Worm (Caenorhabditis elegans) whole organism, L3 larva: Measurements from ENCODE around the gene mys-1.
A peak's percentile ranks its signal among the peaks of the same experiment; 100 is the strongest.

Experiments
- R02D3.7 ChIP-seq: fragments of 150-350 bp; optimal IDR thresholded peaks from 2 replicates; lab custom pipeline; 2014; ENCODE audit warnings: missing biosample characterization, missing genetic modification characterization
- aly-2 ChIP-seq: fragments of 150-350 bp; optimal IDR thresholded peaks from 2 replicates; lab custom pipeline; 2014; ENCODE audit warnings: missing biosample characterization, missing genetic modification characterization
- ama-1 ChIP-seq: fragments of 150-350 bp; optimal IDR thresholded peaks from 2 replicates; lab custom pipeline; 2018
- ceh-16 ChIP-seq: sonication (generic microtip); optimal IDR thresholded peaks from 2 replicates; lab custom pipeline; 2017; ENCODE audit warnings: missing biosample characterization, missing genetic modification characterization
- ceh-28 ChIP-seq: fragments of 150-350 bp; optimal IDR thresholded peaks from 2 replicates; lab custom pipeline; 2014; ENCODE audit warnings: missing biosample characterization, missing genetic modification reagents, missing genetic modification characterization
- ceh-82 ChIP-seq: fragments of 150-350 bp; optimal IDR thresholded peaks from 2 replicates; lab custom pipeline; 2014; ENCODE audit warnings: missing biosample characterization, missing genetic modification characterization
- ceh-9 ChIP-seq: sonication (generic microtip); optimal IDR thresholded peaks from 2 replicates; lab custom pipeline; 2018; ENCODE audit warnings: missing biosample characterization, missing genetic modification characterization
- daf-12 ChIP-seq: fragments of 150-350 bp; optimal IDR thresholded peaks from 2 replicates; lab custom pipeline; 2014; ENCODE audit warnings: missing biosample characterization, missing genetic modification reagents, missing genetic modification characterization
- egl-27 ChIP-seq: sonication (generic microtip); optimal IDR thresholded peaks from 4 replicates; lab custom pipeline; 2017; ENCODE audit warnings: missing biosample characterization, missing genetic modification reagents, missing genetic modification characterization
- egl-5 ChIP-seq: fragments of 150-350 bp; optimal IDR thresholded peaks from 2 replicates; lab custom pipeline; 2017; ENCODE audit warnings: missing biosample characterization, missing genetic modification reagents, missing genetic modification characterization, inconsistent platforms
- elt-1 ChIP-seq: fragments of 150-350 bp; optimal IDR thresholded peaks from 2 replicates; lab custom pipeline; 2014; ENCODE audit warnings: missing biosample characterization, missing genetic modification characterization
- elt-2 ChIP-seq: sonication (generic microtip); optimal IDR thresholded peaks from 2 replicates; lab custom pipeline; 2016; ENCODE audit warnings: missing genetic modification reagents, mild to moderate bottlenecking, missing genetic modification characterization, missing compliant biosample characterization
- elt-3 ChIP-seq, 3 experiments: fragments of 150-350 bp in 1 of 3; sonication (generic microtip) in 2 of 3; optimal IDR thresholded peaks; 2 replicates in 2 of 3; 4 replicates in 1 of 3; lab custom pipeline; 2014 to 2017; ENCODE audit warnings: missing biosample characterization in 3 of 3, missing genetic modification characterization in 3 of 3
- eor-1 ChIP-seq, 2 experiments: fragments of 150-350 bp; optimal IDR thresholded peaks; 2 replicates each; lab custom pipeline; 2014 to 2018; ENCODE audit warnings: missing biosample characterization in 2 of 2, missing genetic modification characterization in 2 of 2
- fkh-10 ChIP-seq: sonication (generic microtip); optimal IDR thresholded peaks from 2 replicates; lab custom pipeline; 2017; ENCODE audit warnings: missing biosample characterization, missing genetic modification reagents, missing genetic modification characterization
- fos-1 ChIP-seq: fragments of 150-350 bp; optimal IDR thresholded peaks from 2 replicates; lab custom pipeline; 2014; ENCODE audit warnings: missing biosample characterization, missing genetic modification characterization
- hmg-11 ChIP-seq: sonication (generic microtip); optimal IDR thresholded peaks from 2 replicates; lab custom pipeline; 2016; ENCODE audit warnings: missing genetic modification characterization, missing compliant biosample characterization
- jun-1 ChIP-seq: fragments of 150-350 bp; optimal IDR thresholded peaks from 2 replicates; lab custom pipeline; 2014; ENCODE audit warnings: missing biosample characterization, missing genetic modification reagents, missing genetic modification characterization
- lin-15B ChIP-seq: fragments of 150-350 bp; optimal IDR thresholded peaks from 2 replicates; lab custom pipeline; 2014; ENCODE audit warnings: missing biosample characterization, missing genetic modification characterization
- lin-39 ChIP-seq: fragments of 150-350 bp; optimal IDR thresholded peaks from 2 replicates; lab custom pipeline; 2018; ENCODE audit warnings: missing biosample characterization, missing genetic modification reagents, missing genetic modification characterization
- lsy-12 ChIP-seq: sonication (generic microtip); optimal IDR thresholded peaks from 2 replicates; lab custom pipeline; 2016; ENCODE audit warnings: mild to moderate bottlenecking, missing genetic modification characterization, missing compliant biosample characterization
- mml-1 ChIP-seq: fragments of 150-350 bp; sonication (generic microtip); optimal IDR thresholded peaks from 3 replicates; lab custom pipeline; 2014; ENCODE audit warnings: missing biosample characterization, missing genetic modification characterization
- nhr-11 ChIP-seq: fragments of 150-350 bp; optimal IDR thresholded peaks from 2 replicates; lab custom pipeline; 2014; ENCODE audit warnings: missing biosample characterization, missing genetic modification characterization
- nhr-12 ChIP-seq: fragments of 150-350 bp; optimal IDR thresholded peaks from 2 replicates; lab custom pipeline; 2014; ENCODE audit warnings: missing biosample characterization, missing genetic modification characterization
- nhr-23 ChIP-seq: fragments of 150-350 bp; optimal IDR thresholded peaks from 2 replicates; lab custom pipeline; 2014; ENCODE audit warnings: missing biosample characterization, missing genetic modification reagents, missing genetic modification characterization
- nhr-237 ChIP-seq: fragments of 150-350 bp; optimal IDR thresholded peaks from 2 replicates; lab custom pipeline; 2014; ENCODE audit warnings: missing biosample characterization, missing genetic modification characterization
- nhr-25 ChIP-seq: sonication (generic microtip); optimal IDR thresholded peaks from 2 replicates; lab custom pipeline; 2017; ENCODE audit warnings: missing biosample characterization, missing genetic modification characterization
- nhr-28 ChIP-seq: fragments of 150-350 bp; optimal IDR thresholded peaks from 2 replicates; lab custom pipeline; 2014; ENCODE audit warnings: missing biosample characterization, missing genetic modification characterization
- nhr-43 ChIP-seq: sonication (generic microtip); optimal IDR thresholded peaks from 2 replicates; lab custom pipeline; 2016; ENCODE audit warnings: mild to moderate bottlenecking, missing genetic modification characterization, missing compliant biosample characterization; ENCODE audit not compliant: poor library complexity, severe bottlenecking
- nhr-67 ChIP-seq: fragments of 150-350 bp; optimal IDR thresholded peaks from 2 replicates; lab custom pipeline; 2014; ENCODE audit warnings: missing biosample characterization, missing genetic modification characterization
- nhr-76 ChIP-seq: fragments of 150-350 bp; sonication (generic microtip); optimal IDR thresholded peaks from 5 replicates; lab custom pipeline; 2014; ENCODE audit warnings: missing biosample characterization, missing genetic modification characterization
- nhr-77 ChIP-seq: fragments of 150-350 bp; optimal IDR thresholded peaks from 2 replicates; lab custom pipeline; 2014; ENCODE audit warnings: missing biosample characterization, missing genetic modification characterization
- pha-4 ChIP-seq: fragments of 150-350 bp; optimal IDR thresholded peaks from 2 replicates; lab custom pipeline; 2014; ENCODE audit warnings: missing biosample characterization, missing genetic modification reagents, missing genetic modification characterization
- pqm-1 ChIP-seq: fragments of 150-350 bp; optimal IDR thresholded peaks from 2 replicates; lab custom pipeline; 2017; ENCODE audit warnings: missing biosample characterization, missing genetic modification characterization, inconsistent platforms
- sea-2 ChIP-seq: fragments of 150-350 bp; sonication (generic microtip); optimal IDR thresholded peaks from 4 replicates; lab custom pipeline; 2014; ENCODE audit warnings: missing biosample characterization, missing genetic modification reagents, missing genetic modification characterization
- skn-1 ChIP-seq: fragments of 150-350 bp; optimal IDR thresholded peaks from 2 replicates; lab custom pipeline; 2014; ENCODE audit warnings: missing biosample characterization, missing genetic modification characterization
- snpc-4 ChIP-seq: fragments of 150-350 bp; optimal IDR thresholded peaks from 2 replicates; lab custom pipeline; 2014; ENCODE audit warnings: missing biosample characterization, missing genetic modification characterization
- tbx-2 ChIP-seq: sonication (generic microtip); optimal IDR thresholded peaks from 2 replicates; lab custom pipeline; 2016; ENCODE audit warnings: mild to moderate bottlenecking, missing genetic modification characterization, missing compliant biosample characterization
- unc-39 ChIP-seq: sonication (generic microtip); optimal IDR thresholded peaks from 4 replicates; lab custom pipeline; 2017; ENCODE audit warnings: missing biosample characterization, missing genetic modification characterization
- zag-1 ChIP-seq: fragments of 150-350 bp; optimal IDR thresholded peaks from 2 replicates; lab custom pipeline; 2014; ENCODE audit warnings: missing biosample characterization, missing genetic modification characterization
- ztf-11 ChIP-seq: fragments of 150-350 bp; optimal IDR thresholded peaks from 2 replicates; lab custom pipeline; 2014; ENCODE audit warnings: missing biosample characterization, missing genetic modification characterization
- ztf-4 ChIP-seq: fragments of 150-350 bp; optimal IDR thresholded peaks from 2 replicates; lab custom pipeline; 2014; ENCODE audit warnings: missing biosample characterization, missing genetic modification characterization

Gene mys-1

DNA sequence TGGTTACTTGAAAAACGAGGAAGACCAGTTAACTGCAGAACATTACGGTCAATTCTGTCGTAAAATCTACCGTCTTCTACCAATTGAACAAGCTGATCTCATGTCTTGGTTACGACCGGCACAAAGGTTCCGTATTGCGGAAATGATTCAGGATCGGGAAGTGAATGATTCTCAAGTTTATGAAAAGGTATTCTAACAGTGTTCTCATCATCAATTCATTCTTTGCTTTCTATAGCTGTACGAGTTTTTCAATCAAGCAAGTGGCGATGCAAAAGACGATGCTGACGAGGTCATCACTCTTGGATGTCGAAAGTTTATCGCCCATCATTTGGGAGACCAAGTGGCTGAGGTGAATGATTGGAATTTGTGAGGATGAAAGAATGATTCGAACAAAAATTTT lies 2.9 kb upstream of the mys-1 start:
- no peak for TF ChIP-seq nhr-25 (tag; lab: Kevin White, UChicago)
- no peak for TF ChIP-seq elt-2 (tag; lab: Kevin White, UChicago)
- TF ChIP-seq nhr-12 (tag; lab: Kevin White, UChicago) = no peak
- no peak for TF ChIP-seq egl-27
- no peak for TF ChIP-seq ceh-9 (tag; lab: Kevin White, UChicago)
- no peak for TF ChIP-seq nhr-67 (tag; lab: Kevin White, UChicago)

DNA sequence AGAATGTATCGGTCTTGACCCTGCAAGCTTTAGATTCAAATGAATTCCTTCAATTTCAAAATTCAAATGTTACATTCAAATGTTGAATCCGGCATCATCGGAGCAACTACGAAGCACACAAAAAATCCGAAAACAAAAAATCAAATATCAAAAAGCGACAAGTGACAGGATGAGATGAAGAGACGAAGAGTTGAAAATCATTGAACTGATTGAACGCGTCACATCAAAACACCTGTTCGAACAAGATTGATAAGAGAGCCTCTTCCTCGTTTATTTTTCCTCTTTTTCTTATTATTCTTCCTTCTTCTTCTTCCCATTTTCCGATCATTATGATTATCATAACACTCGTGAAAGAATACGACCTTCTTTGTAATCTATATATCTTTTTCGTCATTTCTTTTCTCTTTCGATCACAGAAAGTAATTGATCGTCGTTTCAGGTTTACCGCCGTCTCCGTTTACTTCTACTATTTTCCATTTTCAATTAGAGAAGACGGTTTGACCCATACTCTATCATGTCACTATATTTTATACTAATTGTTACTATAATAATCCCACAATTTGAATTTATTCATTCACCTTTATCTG lies 1.1 kb upstream of the mys-1 start, which contains the start of gene VC5.2:
VC5.2 (plus strand) TSS at position 439 of the 587 bp plus-strand sequence.
- TF ChIP-seq nhr-12 (tag; lab: Kevin White, UChicago) (no peak), nhr-23 (peak; percentile 59), ceh-28 (tag; lab: Kevin White, UChicago) (peak; percentile 18), sea-2 (no peak), fkh-10 (GFP tag; lab: Kevin White, UChicago) (no peak), nhr-67 (tag; lab: Kevin White, UChicago) (no peak), mml-1 (no peak), lin-15B (tag; lab: Kevin White, UChicago) (no peak), eor-1 (tag; optimal IDR thresholded peaks at IDR 0.05; lab: Kevin White, UChicago) (no peak), pqm-1 (tag; lab: Kevin White, UChicago) (no peak), nhr-43 (tag; lab: Kevin White, UChicago) (no peak), egl-5 (tag; lab: Kevin White, UChicago) (no peak)

- TF ChIP-seq ceh-82 (tag; lab: Kevin White, UChicago) (no peak), hmg-11 (tag; lab: Kevin White, UChicago) (no peak), R02D3.7 (tag; lab: Kevin White, UChicago) (no peak), nhr-25 (tag; lab: Kevin White, UChicago) (no peak), nhr-43 (tag; lab: Kevin White, UChicago) (no peak), elt-1 (tag; lab: Kevin White, UChicago) (no peak), snpc-4 (tag; lab: Kevin White, UChicago) (no peak), eor-1 (tag; optimal IDR thresholded peaks at IDR 0.05; lab: Kevin White, UChicago) (no peak), ama-1 (no peak), nhr-77 (tag; lab: Kevin White, UChicago) (no peak), egl-27 (no peak), nhr-76 (no peak), lsy-12 (no peak)
Observed at ce11 chrV:7079388-7079787, 5.1 kb downstream of the mys-1 start.

- no peak for TF ChIP-seq nhr-237 (tag; lab: Kevin White, UChicago)
- no peak for TF ChIP-seq pha-4 (tag; lab: Kevin White, UChicago)
- TF ChIP-seq nhr-12 (tag; lab: Kevin White, UChicago) = no peak
- TF ChIP-seq nhr-25 (tag; lab: Kevin White, UChicago) = no peak
- no peak for TF ChIP-seq lin-15B (tag; lab: Kevin White, UChicago)
- TF ChIP-seq aly-2 (tag; lab: Kevin White, UChicago) = no peak
- no peak for TF ChIP-seq mml-1
- no peak for TF ChIP-seq elt-3 (tag; optimal IDR thresholded peaks at IDR 0.05; lab: Kevin White, UChicago)
- no peak for TF ChIP-seq jun-1 (tag; lab: Kevin White, UChicago)
- TF ChIP-seq nhr-76 = no peak
- no peak for TF ChIP-seq elt-1 (tag; lab: Kevin White, UChicago)
- no peak for TF ChIP-seq ztf-11 (tag; lab: Kevin White, UChicago)
- TF ChIP-seq skn-1 = no peak
- TF ChIP-seq lin-39 (tag; lab: Kevin White, UChicago) = no peak
- no peak for TF ChIP-seq ceh-82 (tag; lab: Kevin White, UChicago)
- TF ChIP-seq zag-1 (tag; lab: Kevin White, UChicago) = no peak
- no peak for TF ChIP-seq egl-27
- no peak for TF ChIP-seq ceh-16
- TF ChIP-seq, all 47 proteins: peak for 0
Observed at ce11 chrV:7078765-7079164, 5.7 kb downstream of the mys-1 start.

DNA sequence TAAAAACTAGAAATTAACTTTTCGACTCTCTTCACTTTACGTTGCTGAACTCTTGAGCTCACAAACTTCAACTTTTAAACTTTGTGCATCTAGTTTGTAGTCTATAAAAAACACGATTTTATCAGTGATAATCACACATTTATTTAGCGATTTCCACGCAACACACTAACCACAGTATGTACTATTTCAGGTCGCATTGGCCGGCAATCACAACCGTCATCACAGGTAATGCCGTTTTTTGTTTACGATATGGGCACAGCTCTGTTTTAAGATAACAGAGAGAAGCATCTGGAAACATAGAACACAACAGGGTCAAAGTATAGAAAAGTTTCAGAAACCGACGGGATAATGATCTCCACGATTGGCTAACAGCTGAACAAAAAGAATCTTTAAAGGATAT lies 8.3 kb downstream of the mys-1 start:
- no peak for TF ChIP-seq snpc-4 (tag; lab: Kevin White, UChicago)
- TF ChIP-seq ceh-16 = no peak
- peak; percentile 51 for TF ChIP-seq pha-4 (tag; lab: Kevin White, UChicago)
- no peak for TF ChIP-seq egl-5 (tag; lab: Kevin White, UChicago)
- no peak for TF ChIP-seq aly-2 (tag; lab: Kevin White, UChicago)
- TF ChIP-seq daf-12 (tag; lab: Kevin White, UChicago) = no peak
- TF ChIP-seq tbx-2 = no peak
- TF ChIP-seq hmg-11 (tag; lab: Kevin White, UChicago) = no peak
- TF ChIP-seq nhr-237 (tag; lab: Kevin White, UChicago) = no peak
- TF ChIP-seq ama-1 = no peak
- no peak for TF ChIP-seq fos-1 (tag; lab: Kevin White, UChicago)
- no peak for TF ChIP-seq nhr-23
- peak; percentile 76 for TF ChIP-seq pqm-1 (tag; lab: Kevin White, UChicago)
- no peak for TF ChIP-seq elt-3 (tag; optimal IDR thresholded peaks at IDR 0.05; lab: Kevin White, UChicago)
- no peak for TF ChIP-seq ztf-4 (tag; lab: Kevin White, UChicago)
- TF ChIP-seq nhr-28 (tag; lab: Kevin White, UChicago) = no peak
- no peak for TF ChIP-seq skn-1
- TF ChIP-seq eor-1 (tag; optimal IDR thresholded peaks at IDR 0.05; lab: Kevin White, UChicago) = no peak
- TF ChIP-seq nhr-11 (tag; lab: Kevin White, UChicago) = no peak
- TF ChIP-seq lsy-12 = no peak
- no peak for TF ChIP-seq nhr-77 (tag; lab: Kevin White, UChicago)
- no peak for TF ChIP-seq unc-39 (tag; lab: Kevin White, UChicago)
- TF ChIP-seq jun-1 (tag; lab: Kevin White, UChicago) = no peak
- peak; percentile 88 for TF ChIP-seq elt-2 (tag; lab: Kevin White, UChicago)
- TF ChIP-seq ceh-9 (tag; lab: Kevin White, UChicago) = no peak
